Worm (Caenorhabditis elegans): ENCODE results near the gene Y62H9A.14.

Gene Y62H9A.14

DNA sequence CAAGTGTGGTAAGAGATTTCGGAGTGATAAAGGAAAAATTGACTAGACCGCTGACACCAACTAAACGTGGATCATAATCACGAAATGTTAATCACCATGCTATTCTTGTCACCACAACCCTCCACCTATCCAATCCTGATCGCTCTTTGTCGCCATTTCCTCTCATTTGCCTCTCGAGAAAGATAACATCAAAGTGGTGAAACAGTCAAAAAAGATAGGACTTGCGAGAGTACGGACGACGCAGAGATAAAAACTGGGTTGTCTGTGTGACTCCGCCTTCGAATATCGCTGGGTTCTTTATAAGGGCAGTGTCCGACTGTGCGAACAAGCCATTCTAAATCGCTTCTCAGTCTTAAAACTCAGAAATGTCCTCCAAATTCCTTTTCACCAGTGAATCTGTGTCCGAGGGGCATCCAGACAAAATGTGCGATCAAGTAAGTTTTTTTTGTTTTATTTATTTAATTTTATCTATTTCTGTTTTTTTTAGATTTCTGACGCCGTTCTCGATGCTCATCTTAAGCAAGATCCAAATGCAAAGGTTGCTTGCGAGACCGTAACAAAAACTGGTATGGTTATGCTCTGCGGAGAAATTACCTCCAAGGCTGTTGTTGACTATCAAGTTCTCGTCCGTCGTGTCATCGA, 44.8 kb downstream of the Y62H9A.14 start, which contains the start of gene sams-1 (continued):
- TF ChIP-seq isw-1 (GFP tag; IDR thresholded peaks at IDR 0.05) (no peak), ceh-82 (tag; optimal IDR thresholded peaks at IDR 0.05) (no peak), unc-98 (GFP tag; IDR thresholded peaks at IDR 0.05) (no peak), aha-1 (tag; optimal IDR thresholded peaks at IDR 0.05) (no peak), ceh-88 (GFP tag; IDR thresholded peaks at IDR 0.05) (no peak), zip-4 (GFP tag; optimal IDR thresholded peaks at IDR 0.05) (no peak), efl-3 (GFP tag; optimal IDR thresholded peaks at IDR 0.05) (no peak), efl-1 (optimal IDR thresholded peaks at IDR 0.05) (no peak), efl-1 (GFP tag; optimal IDR thresholded peaks at IDR 0.05 in 1 of 2) (peak in 1 of 2 experiments; percentile 8), egl-27 (tag; optimal IDR thresholded peaks at IDR 0.05) (no peak), grh-1 (GFP tag; IDR thresholded peaks at IDR 0.05) (no peak), nhr-71 (tag; optimal IDR thresholded peaks at IDR 0.05) (peak; percentile 16), C16A3.4 (tag; optimal IDR thresholded peaks at IDR 0.05) (no peak), pax-3 (tag; optimal IDR thresholded peaks at IDR 0.05) (no peak), nhr-85 (tag) (peak; percentile 72), hpl-2 (GFP tag; optimal IDR thresholded peaks at IDR 0.05) (no peak), ceh-90 (tag; optimal IDR thresholded peaks at IDR 0.05) (no peak), lin-13 (GFP tag; optimal IDR thresholded peaks at IDR 0.05) (no peak), vab-15 (tag; optimal IDR thresholded peaks at IDR 0.05) (no peak), unc-30 (tag; optimal IDR thresholded peaks at IDR 0.05) (no peak), F16B12.6 (tag; optimal IDR thresholded peaks at IDR 0.05) (no peak), snu-23 (GFP tag; optimal IDR thresholded peaks at IDR 0.05) (peak; percentile 39), sptf-1 (tag; optimal IDR thresholded peaks at IDR 0.05) (no peak), nhr-76 (tag; optimal IDR thresholded peaks at IDR 0.05) (no peak), pag-3 (tag; optimal IDR thresholded peaks at IDR 0.05; ENCODE audit: borderline replicate concordance, insufficient read depth) (no peak), hlh-4 (tag; optimal IDR thresholded peaks at IDR 0.05) (no peak), skn-1 (tag; optimal IDR thresholded peaks at IDR 0.05) (peak; percentile 30), elt-3 (tag; optimal IDR thresholded peaks at IDR 0.05) (peak in 1 of 6 experiments; percentile 59), ztf-11 (tag; optimal IDR thresholded peaks at IDR 0.05) (no peak), fkh-10 (GFP tag; optimal IDR thresholded peaks at IDR 0.05) (no peak), lin-35 (GFP tag; optimal IDR thresholded peaks at IDR 0.05) (peak in 1 of 2 experiments; percentile 39)

DNA sequence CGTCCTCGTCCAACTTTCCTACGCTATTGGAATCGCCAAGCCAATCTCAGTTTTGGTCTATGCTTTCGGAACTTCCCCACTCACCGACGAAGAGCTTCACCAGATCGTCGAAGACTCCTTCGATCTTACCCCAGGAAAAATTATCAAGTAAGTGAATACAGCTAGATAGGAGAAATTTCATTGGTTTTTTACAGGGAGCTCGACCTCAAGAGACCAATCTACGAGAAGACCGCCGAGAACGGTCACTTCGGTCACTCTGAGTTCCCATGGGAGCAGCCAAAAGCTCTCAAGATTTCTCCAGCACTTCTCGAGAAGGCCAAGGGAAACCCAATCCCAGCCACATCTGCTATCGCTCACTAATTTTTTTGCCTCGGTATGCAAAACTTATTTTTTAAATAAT, 46.0 kb downstream of the Y62H9A.14 start:
- TF ChIP-seq unc-62 (GFP tag; optimal IDR thresholded peaks at IDR 0.05) (no peak), tlp-1 (tag; optimal IDR thresholded peaks at IDR 0.05) (no peak), hlh-4 (tag; optimal IDR thresholded peaks at IDR 0.05) (no peak), ztf-11 (tag; optimal IDR thresholded peaks at IDR 0.05) (no peak), unc-130 (tag; optimal IDR thresholded peaks at IDR 0.05) (no peak), ceh-82 (tag; optimal IDR thresholded peaks at IDR 0.05) (no peak), unc-98 (GFP tag; IDR thresholded peaks at IDR 0.05) (no peak), C34B4.2 (tag; optimal IDR thresholded peaks at IDR 0.05) (no peak), sptf-1 (tag; optimal IDR thresholded peaks at IDR 0.05) (no peak), mef-2 (tag; optimal IDR thresholded peaks at IDR 0.05) (no peak)

DNA sequence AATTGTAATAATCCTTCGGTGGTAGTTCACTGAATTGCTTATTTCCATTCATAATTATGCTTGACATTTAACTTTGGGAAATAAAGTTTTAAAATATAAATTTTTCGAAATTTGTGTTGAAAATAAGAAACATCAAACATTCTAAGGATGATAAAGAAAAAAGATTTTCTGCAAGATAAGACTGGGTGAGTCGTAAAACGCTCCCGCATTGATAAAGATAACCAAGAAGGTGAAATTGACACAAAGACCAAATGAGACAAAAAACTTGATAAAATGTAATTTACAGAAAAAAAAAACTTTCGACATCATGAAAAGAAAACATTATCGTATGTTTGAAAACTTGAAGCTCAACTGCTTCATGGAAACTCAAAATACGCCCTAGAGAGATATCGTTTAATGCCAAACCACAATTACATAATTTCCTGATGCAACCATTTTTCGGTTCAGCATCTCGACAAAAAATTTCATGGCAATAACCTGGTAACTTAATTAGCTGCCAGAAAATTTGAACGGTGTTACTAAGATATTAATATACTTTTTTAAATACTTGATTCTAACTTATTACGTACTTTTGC, 47.1 kb downstream of the Y62H9A.14 start:
- TF ChIP-seq lin-15B (tag; optimal IDR thresholded peaks at IDR 0.05) (no peak), ztf-11 (tag; optimal IDR thresholded peaks at IDR 0.05) (no peak), efl-3 (GFP tag; optimal IDR thresholded peaks at IDR 0.05) (no peak), hlh-17 (GFP tag; optimal IDR thresholded peaks at IDR 0.05; ENCODE audit: borderline replicate concordance) (no peak), nhr-90 (tag; optimal IDR thresholded peaks at IDR 0.05; ENCODE audit: poor library complexity) (no peak), ceh-82 (tag; optimal IDR thresholded peaks at IDR 0.05) (no peak), pqm-1 (tag; optimal IDR thresholded peaks at IDR 0.05) (no peak), F16B12.6 (tag; optimal IDR thresholded peaks at IDR 0.05) (no peak), lir-3 (tag; optimal IDR thresholded peaks at IDR 0.05; ENCODE audit: poor library complexity) (no peak), ceh-90 (tag; optimal IDR thresholded peaks at IDR 0.05) (no peak), tlp-1 (tag; optimal IDR thresholded peaks at IDR 0.05) (peak; percentile 21), vab-15 (tag; optimal IDR thresholded peaks at IDR 0.05) (no peak), elt-2 (tag; optimal IDR thresholded peaks at IDR 0.05) (peak; percentile 82), grh-1 (GFP tag; IDR thresholded peaks at IDR 0.05) (no peak), blmp-1 (tag; optimal IDR thresholded peaks at IDR 0.05) (peak; percentile 12), snu-23 (GFP tag; optimal IDR thresholded peaks at IDR 0.05) (no peak), hlh-4 (tag; optimal IDR thresholded peaks at IDR 0.05) (no peak), unc-62 (GFP tag; optimal IDR thresholded peaks at IDR 0.05) (no peak), skn-1 (tag; optimal IDR thresholded peaks at IDR 0.05) (no peak), jun-1 (tag; optimal IDR thresholded peaks at IDR 0.05) (no peak), elt-3 (tag; optimal IDR thresholded peaks at IDR 0.05) (peak in 1 of 6 experiments; percentile 19), nhr-85 (tag) (peak; percentile 60), pax-3 (tag; optimal IDR thresholded peaks at IDR 0.05) (no peak), rnt-1 (tag; optimal IDR thresholded peaks at IDR 0.05) (no peak), zag-1 (tag; optimal IDR thresholded peaks at IDR 0.05) (no peak)

Measured in whole organism, L1 larva.